Worm (Caenorhabditis elegans): ENCODE results near the gene tofu-7.

Gene tofu-7

DNA sequence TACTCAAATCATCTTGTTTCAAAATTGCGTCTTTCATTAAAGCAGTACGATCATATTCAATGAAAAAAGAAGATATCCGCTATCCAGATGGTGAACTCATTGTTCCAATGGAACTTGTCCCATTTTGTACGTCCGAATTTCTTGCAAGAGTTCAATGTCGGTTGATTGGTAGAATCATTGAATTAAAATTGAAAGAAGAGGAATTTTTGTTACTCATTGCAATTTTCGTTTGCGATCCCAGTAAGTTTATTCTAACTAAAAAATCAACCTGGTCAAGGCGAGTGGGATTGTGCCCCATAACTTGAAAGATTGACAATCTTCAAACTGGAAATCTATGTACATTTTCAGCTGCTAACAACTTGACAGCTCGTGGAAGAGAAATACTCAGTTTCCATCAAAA lies 11.7 kb upstream of the tofu-7 start:
- TF ChIP-seq B0019.2 (GFP tag; conservative IDR thresholded peaks at IDR 0.05) (no peak), snpc-1.3 (tag; optimal IDR thresholded peaks at IDR 0.05; ENCODE audit: insufficient read depth) (no peak), pbrm-1 (GFP tag; IDR thresholded peaks at IDR 0.05) (no peak), ztf-3 (GFP tag; optimal IDR thresholded peaks at IDR 0.05) (no peak), F57C9.4 (tag; optimal IDR thresholded peaks at IDR 0.05) (no peak), Y79H2A.3 (GFP tag; conservative IDR thresholded peaks at IDR 0.05) (no peak), mes-4 (tag; optimal IDR thresholded peaks at IDR 0.05) (no peak), Y67H2A.10 (GFP tag; conservative IDR thresholded peaks at IDR 0.05) (no peak), snpc-1.1 (tag; optimal IDR thresholded peaks at IDR 0.05; ENCODE audit: insufficient read depth) (no peak)

DNA sequence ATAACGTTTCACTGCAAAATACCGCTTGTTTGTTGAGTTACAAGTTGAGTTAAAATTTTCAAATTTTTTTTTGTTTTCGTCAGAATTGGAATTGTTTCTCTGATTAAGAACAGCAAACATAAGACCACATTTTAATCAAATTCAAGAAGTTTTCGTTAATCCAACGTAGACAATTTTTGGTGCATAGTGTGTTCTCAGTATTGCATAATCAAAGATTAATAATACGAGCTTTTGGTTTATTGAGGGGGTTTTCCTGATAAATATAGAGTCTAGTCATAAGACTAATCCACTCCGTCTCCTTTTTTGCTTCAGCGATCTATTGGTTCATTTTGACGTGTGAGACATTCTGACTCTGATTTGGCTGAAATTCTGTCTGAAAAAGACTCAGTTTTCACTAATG lies 10.3 kb upstream of the tofu-7 start, which contains the start of gene nhr-9:
Gene nhr-9, plus strand, starts transcription at position 307 of the 400 bp plus-strand sequence.
- TF ChIP-seq F55B11.4 (tag; optimal IDR thresholded peaks at IDR 0.05; ENCODE audit: borderline replicate concordance, insufficient read depth) (no peak), snpc-4 (GFP tag; optimal IDR thresholded peaks at IDR 0.05) (no peak), snpc-4 (tag; optimal IDR thresholded peaks at IDR 0.05) (no peak), Y53F4B.3 (GFP tag; IDR thresholded peaks at IDR 0.05) (no peak), madf-8 (GFP tag; conservative IDR thresholded peaks at IDR 0.05) (no peak), pbrm-1 (GFP tag; IDR thresholded peaks at IDR 0.05) (no peak), nhr-179 (tag; optimal IDR thresholded peaks at IDR 0.05) (no peak), tbp1 (GFP tag; optimal IDR thresholded peaks at IDR 0.05) (no peak), aptf-2 (GFP tag; conservative IDR thresholded peaks at IDR 0.05) (no peak), madf-3 (GFP tag; IDR thresholded peaks at IDR 0.05) (no peak), B0019.2 (GFP tag; conservative IDR thresholded peaks at IDR 0.05) (no peak), F37B4.10 (GFP tag; IDR thresholded peaks at IDR 0.05) (no peak), ZK185.1 (tag; optimal IDR thresholded peaks at IDR 0.05; ENCODE audit: poor library complexity, severe bottlenecking) (no peak), cebp-2 (GFP tag; IDR thresholded peaks at IDR 0.05) (no peak), Y95B8A.8 (GFP tag; IDR thresholded peaks at IDR 0.05) (no peak), ztf-22 (GFP tag; optimal IDR thresholded peaks at IDR 0.05) (no peak), rcor-1 (GFP tag; IDR thresholded peaks at IDR 0.05) (no peak), snpc-1.1 (tag; optimal IDR thresholded peaks at IDR 0.05; ENCODE audit: insufficient read depth) (no peak), C17E4.6 (GFP tag; IDR thresholded peaks at IDR 0.05) (no peak)

DNA sequence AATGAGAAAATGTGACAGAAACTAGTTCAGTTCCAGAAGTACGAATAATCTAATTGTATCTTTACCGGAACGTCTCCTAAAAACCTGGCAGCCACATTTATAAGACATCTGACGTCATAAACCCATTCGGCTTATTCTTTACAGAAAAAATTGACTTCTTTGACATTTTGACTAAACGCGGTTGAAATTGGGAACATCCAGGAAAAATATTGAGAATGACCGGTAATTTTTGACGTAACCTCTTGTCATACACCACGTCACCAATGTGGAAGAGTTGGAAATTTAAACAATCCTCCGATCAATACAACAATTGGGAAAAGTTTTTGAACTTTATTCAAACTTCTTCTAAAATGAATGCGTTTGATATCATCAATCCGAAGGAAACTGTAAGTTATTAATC lies 6.2 kb upstream of the tofu-7 start, which contains the start of gene ZK418.2:
Gene ZK418.2, plus strand, starts transcription at position 301 of the 400 bp plus-strand sequence.
- TF ChIP-seq lin-26 (GFP tag; IDR thresholded peaks at IDR 0.05) (no peak), Y79H2A.3 (GFP tag; conservative IDR thresholded peaks at IDR 0.05) (no peak), mes-4 (tag; optimal IDR thresholded peaks at IDR 0.05) (no peak), attf-6 (GFP tag; IDR thresholded peaks at IDR 0.05) (no peak), ztf-26 (tag; optimal IDR thresholded peaks at IDR 0.05) (no peak), snpc-1.3 (tag; optimal IDR thresholded peaks at IDR 0.05; ENCODE audit: insufficient read depth) (no peak), ama-1 (optimal IDR thresholded peaks at IDR 0.05) (no peak), ama-1 (GFP tag; optimal IDR thresholded peaks at IDR 0.05) (no peak), chd-7 (tag; optimal IDR thresholded peaks at IDR 0.05) (no peak), attf-5 (GFP tag; optimal IDR thresholded peaks at IDR 0.05) (no peak), F10E7.11 (tag; optimal IDR thresholded peaks at IDR 0.05) (no peak), tbx-9 (tag; optimal IDR thresholded peaks at IDR 0.05; ENCODE audit: borderline replicate concordance) (no peak)

DNA sequence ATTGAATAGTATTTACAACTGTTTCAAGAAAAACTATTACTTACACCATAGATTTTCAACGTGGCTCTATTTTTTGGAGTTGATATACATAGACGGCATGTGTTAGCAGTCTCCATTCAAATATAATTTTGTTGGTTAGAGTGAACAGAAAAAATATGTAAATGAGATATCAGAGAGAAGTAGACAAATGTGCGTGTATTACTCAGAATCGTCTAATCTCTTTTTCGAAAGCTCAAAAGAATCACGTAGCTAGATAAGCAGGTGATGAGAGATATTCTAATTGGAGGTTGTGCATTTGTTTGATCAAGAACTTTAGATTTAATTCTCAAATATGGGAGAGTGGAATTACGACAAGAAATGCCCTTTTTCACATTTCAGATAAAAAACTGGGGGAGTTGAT lies 5.7 kb upstream of the tofu-7 start, which contains the start of gene ZK418.10:
Gene ZK418.10, minus strand, starts transcription at position 148 of the 400 bp plus-strand sequence.
- TF ChIP-seq lin-54 (GFP tag; optimal IDR thresholded peaks at IDR 0.05) (no peak), rcor-1 (GFP tag; IDR thresholded peaks at IDR 0.05) (no peak), unc-62 (GFP tag; optimal IDR thresholded peaks at IDR 0.05) (no peak)

Data from whole organism, young adult.